Worm (Caenorhabditis elegans) whole organism, young adult: ENCODE results near the gene C49C8.2.

Experiments used
- ceh-91 ChIP-seq: fragments of 200-800 bp; sonication (Bioruptor generic); IDR thresholded peaks from 2 replicates; pipeline ENCODE4 v1.3.6; 2022; ENCODE audit warnings: missing genetic modification reagents, missing genetic modification characterization, missing compliant biosample characterization
- madf-6 ChIP-seq: fragments of 200-800 bp; sonication (Bioruptor generic); IDR thresholded peaks from 2 replicates; pipeline ENCODE4 v1.3.6; 2022; ENCODE audit warnings: missing genetic modification reagents, missing genetic modification characterization, missing compliant biosample characterization
- pha-4 ChIP-seq: fragments of 150-350 bp; sonication (generic microtip); optimal IDR thresholded peaks from 2 replicates; lab custom pipeline; 2014; ENCODE audit warnings: missing biosample characterization, missing genetic modification reagents, missing genetic modification characterization
- sea-2 ChIP-seq: fragments of 200-800 bp; sonication (Bioruptor generic); IDR thresholded peaks from 2 replicates; pipeline ENCODE4 v1.3.6; 2022; ENCODE audit warnings: missing genetic modification characterization, missing compliant biosample characterization
- snpc-1.1 ChIP-seq: sonication (generic microtip); optimal IDR thresholded peaks from 2 replicates; lab custom pipeline; 2017; ENCODE audit warnings: missing genetic modification characterization, mild to moderate bottlenecking, missing compliant biosample characterization, antibody characterized with exemption, moderate library complexity, missing genotype, missing genetic modification reagents; ENCODE audit not compliant: insufficient read depth

ce11 chrIV:8644432-8644831, 6.5 kb upstream of the C49C8.2 start, which contains the start of gene C49C8.3:
- TF ChIP-seq madf-6 (no peak), sea-2 (GFP tag; lab: Robert Waterston, UW) (no peak), ceh-91 (GFP tag; lab: Robert Waterston, UW) (no peak), pha-4 (no peak), snpc-1.1 (tag; lab: Kevin White, UChicago) (no peak)
